Worm (Caenorhabditis elegans) whole organism, L4/young adult: ENCODE results near the gene K05F6.8.

ENCODE experiments used
- W03F9.2 ChIP-seq: fragments of 150-350 bp; optimal IDR thresholded peaks from 2 replicates; lab custom pipeline; 2014; ENCODE audit warnings: missing biosample characterization, missing genetic modification characterization
- dao-5 ChIP-seq: sonication (generic microtip); optimal IDR thresholded peaks from 2 replicates; lab custom pipeline; 2016; ENCODE audit warnings: missing genotype, missing genetic modification characterization, moderate library complexity, missing compliant biosample characterization
- him-1 ChIP-seq: sonication (generic microtip); optimal IDR thresholded peaks from 2 replicates; lab custom pipeline; 2016; ENCODE audit warnings: missing genotype, missing genetic modification reagents, missing genetic modification characterization, missing compliant biosample characterization

- TF ChIP-seq him-1 = peak; percentile 56
- TF ChIP-seq W03F9.2 (tag; lab: Kevin White, UChicago) = no peak
- no peak for TF ChIP-seq dao-5 (tag; lab: Kevin White, UChicago)
These were observed 47.7 kb downstream of the K05F6.8 start for ce11 chrII:1519867-1520266.
